Worm (Caenorhabditis elegans) whole organism, mixed stage, embryonic: ENCODE data around the gene cdh-3.
A peak's percentile ranks its signal among the peaks of the same experiment; 100 is the strongest.

Experiments
- M03D4.4 ChIP-seq: sonication (generic microtip); optimal IDR thresholded peaks from 2 replicates; lab custom pipeline; 2017; ENCODE audit warnings: mild to moderate bottlenecking, missing genetic modification characterization, missing compliant biosample characterization
- blmp-1 ChIP-seq: fragments of 150-350 bp; optimal IDR thresholded peaks from 2 replicates; lab custom pipeline; 2014; ENCODE audit warnings: missing biosample characterization, missing genetic modification characterization
- ceh-39 ChIP-seq: fragments of 150-350 bp; optimal IDR thresholded peaks from 2 replicates; lab custom pipeline; 2014; ENCODE audit warnings: missing biosample characterization, missing genetic modification characterization
- ceh-43 ChIP-seq: fragments of 200-800 bp; sonication (Bioruptor generic); optimal IDR thresholded peaks from 2 replicates; lab custom pipeline; 2018; ENCODE audit warnings: mild to moderate bottlenecking, missing genetic modification characterization, moderate library complexity, missing compliant biosample characterization
- ces-1 ChIP-seq: fragments of 150-350 bp; optimal IDR thresholded peaks from 2 replicates; lab custom pipeline; 2014; ENCODE audit warnings: missing biosample characterization, missing genetic modification reagents, missing genetic modification characterization
- cnd-1 ChIP-seq: fragments of 200-800 bp; sonication (Bioruptor generic); optimal IDR thresholded peaks from 2 replicates; lab custom pipeline; 2018; ENCODE audit warnings: mild to moderate bottlenecking, missing genetic modification characterization, missing compliant biosample characterization
- drap-1 ChIP-seq: fragments of 200-800 bp; sonication (Bioruptor generic); optimal IDR thresholded peaks from 3 replicates; lab custom pipeline; 2018; ENCODE audit warnings: mild to moderate bottlenecking, missing genetic modification characterization, missing compliant biosample characterization
- elt-1 ChIP-seq: sonication (generic microtip); optimal IDR thresholded peaks from 2 replicates; lab custom pipeline; 2017; ENCODE audit warnings: missing genetic modification characterization, mild to moderate bottlenecking, missing compliant biosample characterization, antibody characterized with exemption, moderate library complexity, borderline replicate concordance; ENCODE audit not compliant: insufficient read depth
- elt-3 ChIP-seq: fragments of 150-350 bp; optimal IDR thresholded peaks from 2 replicates; lab custom pipeline; 2014; ENCODE audit warnings: missing biosample characterization, missing genetic modification characterization
- flh-1 ChIP-seq: fragments of 200-800 bp; sonication (Bioruptor generic); optimal IDR thresholded peaks from 2 replicates; lab custom pipeline; 2018; ENCODE audit warnings: mild to moderate bottlenecking, missing genetic modification characterization, moderate library complexity, missing compliant biosample characterization
- ham-2 ChIP-seq: fragments of 200-800 bp; sonication (Bioruptor generic); optimal IDR thresholded peaks from 2 replicates; lab custom pipeline; 2018; ENCODE audit warnings: mild to moderate bottlenecking, missing genetic modification characterization, missing compliant biosample characterization
- lin-13 ChIP-seq: fragments of 150-350 bp; optimal IDR thresholded peaks from 2 replicates; lab custom pipeline; 2014; ENCODE audit warnings: missing biosample characterization, missing genetic modification characterization
- lin-32 ChIP-seq: fragments of 200-800 bp; sonication (Bioruptor generic); optimal IDR thresholded peaks from 2 replicates; lab custom pipeline; 2018; ENCODE audit warnings: mild to moderate bottlenecking, missing genetic modification characterization, missing compliant biosample characterization
- lsy-2 ChIP-seq: fragments of 150-350 bp; optimal IDR thresholded peaks from 2 replicates; lab custom pipeline; 2014; ENCODE audit warnings: missing biosample characterization, missing genetic modification characterization
- mab-5 ChIP-seq: fragments of 150-350 bp; optimal IDR thresholded peaks from 2 replicates; lab custom pipeline; 2014; ENCODE audit warnings: missing biosample characterization, missing genetic modification characterization
- mep-1 ChIP-seq: fragments of 150-350 bp; optimal IDR thresholded peaks from 2 replicates; lab custom pipeline; 2017; ENCODE audit warnings: missing biosample characterization, missing genetic modification reagents, missing genetic modification characterization, inconsistent platforms
- mls-2 ChIP-seq: sonication (generic microtip); optimal IDR thresholded peaks from 2 replicates; lab custom pipeline; 2016; ENCODE audit warnings: mild to moderate bottlenecking, missing genetic modification characterization, moderate library complexity, missing compliant biosample characterization
- nhr-12 ChIP-seq: fragments of 150-350 bp; optimal IDR thresholded peaks from 2 replicates; lab custom pipeline; 2014; ENCODE audit warnings: missing biosample characterization, missing genetic modification characterization
- nhr-2 ChIP-seq: fragments of 150-350 bp; optimal IDR thresholded peaks from 2 replicates; lab custom pipeline; 2014; ENCODE audit warnings: missing biosample characterization, missing genetic modification characterization
- nhr-237 ChIP-seq: fragments of 150-350 bp; optimal IDR thresholded peaks from 2 replicates; lab custom pipeline; 2014; ENCODE audit warnings: missing biosample characterization, missing genetic modification characterization
- nhr-28 ChIP-seq: fragments of 150-350 bp; optimal IDR thresholded peaks from 2 replicates; lab custom pipeline; 2014; ENCODE audit warnings: missing biosample characterization, missing genetic modification characterization
- nhr-76 ChIP-seq: sonication (generic microtip); optimal IDR thresholded peaks from 2 replicates; lab custom pipeline; 2017; ENCODE audit warnings: missing biosample characterization, missing genetic modification characterization
- pha-4 ChIP-seq: fragments of 150-350 bp; optimal IDR thresholded peaks from 2 replicates; lab custom pipeline; 2018; ENCODE audit warnings: missing biosample characterization, missing genetic modification reagents, missing genetic modification characterization
- sem-2 ChIP-seq: fragments of 200-800 bp; sonication (Bioruptor generic); optimal IDR thresholded peaks from 2 replicates; lab custom pipeline; 2018; ENCODE audit warnings: mild to moderate bottlenecking, missing genetic modification characterization, missing compliant biosample characterization
- snpc-4 ChIP-seq: fragments of 150-350 bp; optimal IDR thresholded peaks from 2 replicates; lab custom pipeline; 2014; ENCODE audit warnings: missing biosample characterization, missing genetic modification characterization
- sptf-1 ChIP-seq: sonication (generic microtip); optimal IDR thresholded peaks from 2 replicates; lab custom pipeline; 2017; ENCODE audit warnings: mild to moderate bottlenecking, missing genetic modification characterization, moderate library complexity, missing compliant biosample characterization
- tbx-8 ChIP-seq: fragments of 200-800 bp; sonication (Bioruptor generic); optimal IDR thresholded peaks from 2 replicates; lab custom pipeline; 2018; ENCODE audit warnings: mild to moderate bottlenecking, missing genetic modification characterization, moderate library complexity, missing compliant biosample characterization
- unc-120 ChIP-seq: sonication (generic microtip); optimal IDR thresholded peaks from 2 replicates; lab custom pipeline; 2017; ENCODE audit warnings: missing genetic modification characterization, missing compliant biosample characterization; ENCODE audit not compliant: poor library complexity, severe bottlenecking
- unc-39 ChIP-seq: fragments of 150-350 bp; optimal IDR thresholded peaks from 2 replicates; lab custom pipeline; 2014; ENCODE audit warnings: missing biosample characterization, missing genetic modification characterization
- unc-62 ChIP-seq: fragments of 150-350 bp; optimal IDR thresholded peaks from 2 replicates; lab custom pipeline; 2014; ENCODE audit warnings: missing biosample characterization, missing genetic modification reagents, missing genetic modification characterization
- zip-8 ChIP-seq: fragments of 150-350 bp; optimal IDR thresholded peaks from 2 replicates; lab custom pipeline; 2014; ENCODE audit warnings: missing biosample characterization, missing genetic modification characterization
- ztf-11 ChIP-seq: fragments of 150-350 bp; optimal IDR thresholded peaks from 2 replicates; lab custom pipeline; 2014; ENCODE audit warnings: missing biosample characterization, missing genetic modification characterization

Gene cdh-3

ce11 chrIII:7724433-7724832 is 29.8 kb downstream of the cdh-3 start:
- TF ChIP-seq mab-5 (tag; lab: Kevin White, UChicago): no peak
- TF ChIP-seq ham-2: no peak
- no peak for TF ChIP-seq ces-1 (GFP tag; lab: Kevin White, UChicago)
- TF ChIP-seq flh-1: no peak
- TF ChIP-seq, all 35 proteins: peak for 0

ce11 chrIII:7723412-7724068 is 30.7 kb downstream of the cdh-3 start:
- peak; percentile 97 for TF ChIP-seq ces-1 (GFP tag; lab: Kevin White, UChicago)
- no peak for TF ChIP-seq unc-120
- TF ChIP-seq nhr-76 (tag; lab: Kevin White, UChicago): no peak
- TF ChIP-seq lsy-2 (tag; lab: Kevin White, UChicago): peak; percentile 22
- no peak for TF ChIP-seq mls-2 (tag; lab: Kevin White, UChicago)

ce11 chrIII:7722999-7723398 is 31.2 kb downstream of the cdh-3 start:
- TF ChIP-seq nhr-76 (tag; lab: Kevin White, UChicago) (no peak), lin-32 (GFP tag; lab: Kevin White, UChicago) (no peak), mls-2 (tag; lab: Kevin White, UChicago) (no peak), cnd-1 (tag; lab: Kevin White, UChicago) (no peak), lin-13 (tag; lab: Kevin White, UChicago) (no peak), ceh-39 (no peak), elt-1 (no peak), nhr-237 (tag; lab: Kevin White, UChicago) (no peak)
- TF ChIP-seq, all 35 proteins: peak for 0

ce11 chrIII:7722411-7722810 is 31.8 kb downstream of the cdh-3 start:
- TF ChIP-seq unc-39 (tag; lab: Kevin White, UChicago) (no peak), cnd-1 (tag; lab: Kevin White, UChicago) (no peak), nhr-237 (tag; lab: Kevin White, UChicago) (no peak), drap-1 (no peak), lin-32 (GFP tag; lab: Kevin White, UChicago) (no peak), snpc-4 (no peak), zip-8 (tag; lab: Kevin White, UChicago) (no peak), elt-3 (tag; lab: Kevin White, UChicago) (no peak), ztf-11 (tag; lab: Kevin White, UChicago) (no peak)

ce11 chrIII:7721513-7721912 is 32.7 kb downstream of the cdh-3 start:
- TF ChIP-seq ham-2 (no peak), ztf-11 (tag; lab: Kevin White, UChicago) (no peak), nhr-28 (no peak), ces-1 (GFP tag; lab: Kevin White, UChicago) (no peak), mls-2 (tag; lab: Kevin White, UChicago) (no peak), unc-39 (tag; lab: Kevin White, UChicago) (no peak), ceh-39 (no peak), nhr-2 (tag; lab: Kevin White, UChicago) (no peak), M03D4.4 (tag; lab: Kevin White, UChicago) (no peak)

- no peak for TF ChIP-seq drap-1
- TF ChIP-seq nhr-2 (tag; lab: Kevin White, UChicago): no peak
- no peak for TF ChIP-seq pha-4 (tag; lab: Kevin White, UChicago)
- TF ChIP-seq ceh-43 (GFP tag; lab: Kevin White, UChicago): no peak
- TF ChIP-seq nhr-28: no peak
- no peak for TF ChIP-seq lsy-2 (tag; lab: Kevin White, UChicago)
- no peak for TF ChIP-seq nhr-12 (tag; lab: Kevin White, UChicago)
- TF ChIP-seq blmp-1 (tag; lab: Kevin White, UChicago): no peak
- TF ChIP-seq ceh-39: no peak
- no peak for TF ChIP-seq ham-2
- no peak for TF ChIP-seq tbx-8 (GFP tag; lab: Kevin White, UChicago)
- no peak for TF ChIP-seq nhr-237 (tag; lab: Kevin White, UChicago)
- TF ChIP-seq elt-3 (tag; lab: Kevin White, UChicago): no peak
- TF ChIP-seq unc-62 (GFP tag; lab: Kevin White, UChicago): no peak
- TF ChIP-seq cnd-1 (tag; lab: Kevin White, UChicago): no peak
- no peak for TF ChIP-seq mep-1 (tag; lab: Kevin White, UChicago)
- TF ChIP-seq sem-2 (GFP tag; lab: Kevin White, UChicago): no peak
- no peak for TF ChIP-seq flh-1
- TF ChIP-seq zip-8 (tag; lab: Kevin White, UChicago): no peak
- TF ChIP-seq sptf-1: no peak
- TF ChIP-seq, all 35 proteins: peak for 0
Observed at ce11 chrIII:7720861-7721260, 33.4 kb downstream of the cdh-3 start.
